Worm (Caenorhabditis elegans) whole organism, late embryonic: ENCODE results near the gene T21B6.3.

Experiments used
- C38D4.7 ChIP-seq: fragments of 200-800 bp; sonication (Bioruptor generic); optimal IDR thresholded peaks from 2 replicates; lab custom pipeline; 2018; ENCODE audit warnings: mild to moderate bottlenecking, missing genetic modification characterization, moderate library complexity, missing compliant biosample characterization
- F13H6.1 ChIP-seq: sonication (generic microtip); optimal IDR thresholded peaks from 2 replicates; lab custom pipeline; 2016; ENCODE audit warnings: missing genetic modification characterization, missing compliant biosample characterization
- K09A11.1 ChIP-seq: sonication (generic microtip); optimal IDR thresholded peaks from 2 replicates; lab custom pipeline; 2017; ENCODE audit warnings: antibody characterized with exemption, mild to moderate bottlenecking, missing genetic modification characterization, missing compliant biosample characterization; ENCODE audit not compliant: insufficient read depth
- Y22D7AL.16 ChIP-seq: sonication (generic microtip); optimal IDR thresholded peaks from 2 replicates; lab custom pipeline; 2016; ENCODE audit warnings: missing genetic modification characterization, missing compliant biosample characterization
- ceh-14 ChIP-seq: sonication (generic microtip); optimal IDR thresholded peaks from 2 replicates; lab custom pipeline; 2016; ENCODE audit warnings: missing genotype, missing genetic modification characterization, missing compliant biosample characterization
- ceh-18 ChIP-seq: sonication (generic microtip); optimal IDR thresholded peaks from 2 replicates; lab custom pipeline; 2016; ENCODE audit warnings: missing genetic modification characterization, missing compliant biosample characterization
- ceh-2 ChIP-seq: sonication (generic microtip); optimal IDR thresholded peaks from 2 replicates; lab custom pipeline; 2016; ENCODE audit warnings: missing genotype, missing genetic modification characterization, missing compliant biosample characterization
- ceh-30 ChIP-seq: fragments of 150-350 bp; optimal IDR thresholded peaks from 2 replicates; lab custom pipeline; 2014; ENCODE audit warnings: missing biosample characterization, missing genetic modification characterization
- ceh-34 ChIP-seq: sonication (generic microtip); optimal IDR thresholded peaks from 2 replicates; lab custom pipeline; 2016; ENCODE audit warnings: mild to moderate bottlenecking, missing genetic modification characterization, missing compliant biosample characterization
- ceh-45 ChIP-seq: fragments of 200-800 bp; sonication (Bioruptor generic); IDR thresholded peaks from 2 replicates; pipeline ENCODE4 v1.3.6; 2022; ENCODE audit warnings: missing genetic modification reagents, missing genetic modification characterization, missing compliant biosample characterization
- ceh-9 ChIP-seq: sonication (generic microtip); optimal IDR thresholded peaks from 2 replicates; lab custom pipeline; 2016; ENCODE audit warnings: mild to moderate bottlenecking, missing genetic modification characterization, inconsistent platforms, missing compliant biosample characterization
- che-1 ChIP-seq: sonication (generic microtip); optimal IDR thresholded peaks from 2 replicates; lab custom pipeline; 2016; ENCODE audit warnings: mild to moderate bottlenecking, missing genetic modification characterization, missing compliant biosample characterization
- dmd-4 ChIP-seq: sonication (generic microtip); optimal IDR thresholded peaks from 2 replicates; lab custom pipeline; 2016; ENCODE audit warnings: borderline replicate concordance, missing genetic modification characterization, missing compliant biosample characterization
- dve-1 ChIP-seq: sonication (generic microtip); optimal IDR thresholded peaks from 2 replicates; lab custom pipeline; 2017; ENCODE audit warnings: antibody characterized with exemption, mild to moderate bottlenecking, missing genetic modification characterization, missing compliant biosample characterization
- elt-2 ChIP-seq: sonication (generic microtip); optimal IDR thresholded peaks from 2 replicates; lab custom pipeline; 2016; ENCODE audit warnings: missing genetic modification reagents, missing genetic modification characterization, missing compliant biosample characterization
- elt-4 ChIP-seq: sonication (generic microtip); optimal IDR thresholded peaks from 2 replicates; lab custom pipeline; 2016; ENCODE audit warnings: missing genetic modification characterization, missing compliant biosample characterization
- ets-4 ChIP-seq: sonication (generic microtip); optimal IDR thresholded peaks from 2 replicates; lab custom pipeline; 2016; ENCODE audit warnings: missing genetic modification characterization, missing compliant biosample characterization
- fkh-10 ChIP-seq: fragments of 150-350 bp; optimal IDR thresholded peaks from 2 replicates; lab custom pipeline; 2014; ENCODE audit warnings: missing biosample characterization, missing genetic modification reagents, missing genetic modification characterization
- gmeb-2 ChIP-seq: sonication (generic microtip); optimal IDR thresholded peaks from 2 replicates; lab custom pipeline; 2016; ENCODE audit warnings: missing genetic modification characterization, inconsistent platforms, missing compliant biosample characterization
- hlh-15 ChIP-seq: sonication (generic microtip); optimal IDR thresholded peaks from 2 replicates; lab custom pipeline; 2016; ENCODE audit warnings: missing genetic modification characterization, missing compliant biosample characterization
- hlh-6 ChIP-seq: sonication (generic microtip); optimal IDR thresholded peaks from 2 replicates; lab custom pipeline; 2016; ENCODE audit warnings: missing genotype, missing genetic modification characterization, missing compliant biosample characterization
- lim-6 ChIP-seq: sonication (generic microtip); optimal IDR thresholded peaks from 2 replicates; lab custom pipeline; 2016; ENCODE audit warnings: missing genetic modification characterization, missing compliant biosample characterization
- nfya-1 ChIP-seq: sonication (generic microtip); optimal IDR thresholded peaks from 2 replicates; lab custom pipeline; 2017; ENCODE audit warnings: missing genetic modification characterization, mild to moderate bottlenecking, missing compliant biosample characterization, antibody characterized with exemption, moderate library complexity
- npax-4 ChIP-seq: sonication (generic microtip); optimal IDR thresholded peaks from 2 replicates; lab custom pipeline; 2016; ENCODE audit warnings: missing genetic modification characterization, missing compliant biosample characterization
- pag-3 ChIP-seq: sonication (generic microtip); optimal IDR thresholded peaks from 2 replicates; lab custom pipeline; 2016; ENCODE audit warnings: missing compliant biosample characterization, missing genetic modification characterization, borderline replicate concordance
- pat-9 ChIP-seq: fragments of 200-800 bp; sonication (Bioruptor generic); optimal IDR thresholded peaks from 2 replicates; lab custom pipeline; 2018; ENCODE audit warnings: mild to moderate bottlenecking, missing genetic modification characterization, moderate library complexity, missing compliant biosample characterization
- pax-1 ChIP-seq: fragments of 150-350 bp; optimal IDR thresholded peaks from 2 replicates; lab custom pipeline; 2014; ENCODE audit warnings: missing biosample characterization, missing genetic modification characterization
- pros-1 ChIP-seq: fragments of 150-350 bp; optimal IDR thresholded peaks from 2 replicates; lab custom pipeline; 2014; ENCODE audit warnings: missing biosample characterization, missing genetic modification reagents, missing genetic modification characterization
- ref-2 ChIP-seq: sonication (generic microtip); optimal IDR thresholded peaks from 2 replicates; lab custom pipeline; 2016; ENCODE audit warnings: missing genetic modification characterization, missing compliant biosample characterization
- rnt-1 ChIP-seq: sonication (generic microtip); optimal IDR thresholded peaks from 2 replicates; lab custom pipeline; 2016; ENCODE audit warnings: missing genetic modification characterization, missing compliant biosample characterization
- sdc-2 ChIP-seq: sonication (generic microtip); optimal IDR thresholded peaks from 2 replicates; lab custom pipeline; 2016; ENCODE audit warnings: missing genotype, missing genetic modification characterization, missing compliant biosample characterization
- sox-4 ChIP-seq: sonication (generic microtip); optimal IDR thresholded peaks from 2 replicates; lab custom pipeline; 2017; ENCODE audit warnings: mild to moderate bottlenecking, missing genetic modification characterization, inconsistent platforms, missing compliant biosample characterization
- tbx-7 ChIP-seq: sonication (generic microtip); optimal IDR thresholded peaks from 2 replicates; lab custom pipeline; 2016; ENCODE audit warnings: missing genotype, missing genetic modification characterization, missing compliant biosample characterization
- unc-3 ChIP-seq, 2 experiments: fragments of 200-800 bp in 1 of 2; sonication (Bioruptor generic) in 1 of 2; sonication (generic microtip) in 1 of 2; conservative IDR thresholded peaks in 1 of 2; optimal IDR thresholded peaks in 1 of 2; 2 replicates each; pipeline versions ENCODE4 v1.3.6 to Lab custom; 2016 to 2022; ENCODE audit warnings: missing compliant biosample characterization in 2 of 2, missing genetic modification characterization in 2 of 2, missing genetic modification reagents in 1 of 2
- unc-42 ChIP-seq: sonication (generic microtip); optimal IDR thresholded peaks from 2 replicates; lab custom pipeline; 2016; ENCODE audit warnings: missing genotype, missing genetic modification characterization, missing compliant biosample characterization
- unc-55 ChIP-seq: sonication (generic microtip); optimal IDR thresholded peaks from 2 replicates; lab custom pipeline; 2017; ENCODE audit warnings: missing biosample characterization, missing genetic modification reagents, missing genetic modification characterization
- unc-86 ChIP-seq: sonication (generic microtip); optimal IDR thresholded peaks from 2 replicates; lab custom pipeline; 2016; ENCODE audit warnings: missing genetic modification characterization, missing compliant biosample characterization
- zip-5 ChIP-seq: sonication (generic microtip); optimal IDR thresholded peaks from 2 replicates; lab custom pipeline; 2016; ENCODE audit warnings: missing genetic modification characterization, missing compliant biosample characterization

T21B6.3 gene

DNA sequence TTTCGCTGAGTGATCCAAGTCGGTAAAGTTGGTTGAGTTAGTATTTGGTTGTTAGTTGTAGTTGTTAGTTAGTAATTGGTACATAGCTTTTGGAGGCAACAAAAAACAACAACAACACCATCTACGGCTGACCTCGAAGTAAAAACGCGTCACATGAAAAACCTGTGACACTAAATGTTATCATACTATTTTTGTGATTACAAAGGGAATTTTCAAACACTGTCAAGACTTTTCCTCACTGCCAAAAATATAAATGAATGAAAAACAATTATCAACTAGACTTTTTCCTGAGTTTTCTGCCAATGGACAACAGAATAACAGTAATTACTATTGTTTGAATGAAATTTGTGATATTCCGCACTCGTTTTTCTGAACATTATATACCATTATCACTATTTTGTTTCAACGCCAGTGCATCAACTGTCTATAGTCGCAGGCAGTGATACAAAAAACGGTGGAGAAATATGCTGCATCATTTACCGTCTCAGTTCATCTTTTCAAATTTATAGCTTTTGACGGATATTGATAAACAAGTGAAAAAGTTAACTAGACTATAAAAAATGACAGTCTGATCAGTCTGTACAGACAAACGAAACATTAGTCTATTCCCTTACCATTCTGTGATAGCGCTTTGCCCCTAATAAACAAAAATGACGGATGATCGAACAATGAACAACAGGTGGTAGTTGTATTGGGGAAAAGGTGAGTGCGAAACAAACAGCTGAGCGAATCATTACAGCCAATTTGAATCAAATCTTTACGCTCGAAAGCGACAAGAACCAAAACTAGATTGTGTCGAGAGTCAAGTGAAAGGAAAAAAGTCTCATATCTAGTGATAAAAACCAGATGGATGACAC, 34.1 kb downstream of the T21B6.3 start:
- TF ChIP-seq hlh-6 (no peak), K09A11.1 (no peak), gmeb-2 (tag; lab: Kevin White, UChicago) (no peak), ets-4 (tag; lab: Kevin White, UChicago) (no peak)

DNA sequence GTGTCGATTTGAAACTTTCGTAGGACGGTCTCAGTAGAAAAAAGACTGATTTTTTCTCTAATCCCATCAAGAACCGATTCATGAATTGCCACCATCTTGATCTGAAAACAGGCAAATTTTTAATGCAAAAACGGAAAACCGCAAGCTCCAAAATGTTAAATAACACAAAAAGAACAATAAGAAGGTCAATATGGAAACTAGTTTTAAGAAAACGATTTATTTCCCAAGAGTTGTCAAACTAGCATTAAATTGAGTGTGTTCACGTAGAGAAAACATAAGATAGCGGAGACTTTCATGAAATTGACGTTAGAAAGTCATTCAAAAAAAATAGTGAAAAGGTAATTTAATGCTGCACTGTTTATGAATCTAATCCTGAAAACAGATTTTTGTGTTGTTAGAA, 34.8 kb downstream of the T21B6.3 start, which contains the start of gene F47B10.9:
TSS of gene F47B10.9 (minus strand) at position 101 of the 400 bp plus-strand sequence.
- TF ChIP-seq Y22D7AL.16 (tag; lab: Kevin White, UChicago) (no peak), ref-2 (tag; lab: Kevin White, UChicago) (no peak), ceh-45 (GFP tag; lab: Robert Waterston, UW) (no peak), unc-42 (tag; lab: Kevin White, UChicago) (no peak), unc-3 (GFP tag; conservative IDR thresholded peaks at IDR 0.05; lab: Robert Waterston, UW) (no peak), unc-3 (tag; optimal IDR thresholded peaks at IDR 0.05; lab: Kevin White, UChicago) (no peak), npax-4 (tag; lab: Kevin White, UChicago) (no peak)
- TF ChIP-seq, all 69 proteins: peak for 0

DNA sequence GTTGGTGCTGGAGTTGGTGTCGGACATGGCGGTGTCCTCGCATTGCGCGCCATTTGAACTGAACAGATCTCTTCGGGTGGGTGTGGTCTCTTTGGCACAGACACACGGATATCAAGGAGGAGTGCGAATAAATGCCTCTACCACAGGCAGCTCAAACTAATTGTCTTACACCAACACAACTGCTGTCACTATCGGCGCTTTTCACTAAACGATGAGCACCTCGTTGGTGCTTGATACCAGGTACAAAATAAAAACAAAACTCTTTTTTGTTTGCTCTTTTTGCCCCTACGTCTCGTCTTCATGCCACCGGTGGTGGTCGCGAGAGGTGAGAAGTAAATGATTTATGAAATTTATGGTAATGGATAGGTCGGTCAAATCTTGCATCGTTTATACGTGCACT, 38.0 kb downstream of the T21B6.3 start, which contains the start of gene F47B10.8:
TSS of gene F47B10.8 (minus strand) at position 101 of the 400 bp plus-strand sequence.
- TF ChIP-seq ceh-45 (GFP tag; lab: Robert Waterston, UW) (no peak), ceh-30 (tag; lab: Kevin White, UChicago) (no peak), elt-4 (tag; lab: Kevin White, UChicago) (no peak), elt-2 (no peak), K09A11.1 (no peak), ceh-18 (no peak), zip-5 (tag; lab: Kevin White, UChicago) (no peak), dmd-4 (tag; lab: Kevin White, UChicago) (no peak), ref-2 (tag; lab: Kevin White, UChicago) (no peak)
- TF ChIP-seq, all 69 proteins: peak for 0

DNA sequence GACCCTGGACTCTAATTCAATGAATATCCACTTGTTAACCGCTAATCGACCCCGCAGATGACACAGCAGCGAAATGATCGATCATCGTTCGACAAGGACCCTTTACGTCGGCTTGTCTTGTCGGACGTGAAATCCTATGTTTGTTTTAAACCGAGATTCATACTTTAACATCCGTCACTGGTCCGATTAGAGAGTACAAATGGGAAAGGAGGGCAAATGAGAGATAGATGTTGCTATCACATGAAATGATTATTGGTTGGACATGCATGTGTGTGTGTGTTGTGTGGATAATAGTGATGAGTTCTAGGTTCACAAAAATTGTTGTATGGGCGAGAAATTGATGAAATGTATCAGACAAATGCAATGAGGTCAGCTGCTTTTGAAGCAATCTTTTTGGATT, 39.1 kb downstream of the T21B6.3 start:
- TF ChIP-seq nfya-1 (tag; lab: Kevin White, UChicago) (no peak), pag-3 (tag; lab: Kevin White, UChicago) (no peak), ceh-14 (tag; lab: Kevin White, UChicago) (no peak), unc-55 (GFP tag; lab: Kevin White, UChicago) (peak; percentile 55), ceh-30 (tag; lab: Kevin White, UChicago) (no peak), elt-4 (tag; lab: Kevin White, UChicago) (no peak), dve-1 (tag; lab: Kevin White, UChicago) (no peak), ets-4 (tag; lab: Kevin White, UChicago) (no peak)

DNA sequence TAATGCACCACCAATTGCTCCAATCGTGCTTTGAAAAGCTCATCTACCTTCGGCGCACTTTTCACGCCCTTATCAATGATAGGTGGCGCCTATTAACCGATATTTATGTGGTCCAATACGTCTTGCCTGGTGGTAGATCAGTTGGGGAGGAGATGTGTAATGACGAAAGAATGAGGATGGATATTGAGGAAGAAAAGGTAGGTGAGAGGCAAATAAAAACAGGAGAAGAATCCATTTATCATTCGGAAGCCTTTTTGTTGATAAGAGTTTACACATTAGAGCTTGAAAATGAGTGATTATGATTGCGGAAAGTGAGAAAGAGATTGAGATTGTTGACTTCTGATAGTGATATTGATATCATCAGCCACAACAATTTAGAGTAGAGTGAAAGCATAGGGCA, 41.3 kb downstream of the T21B6.3 start:
- TF ChIP-seq lim-6 = no peak
- TF ChIP-seq che-1 (tag; lab: Kevin White, UChicago) = no peak
- no peak for TF ChIP-seq nfya-1 (tag; lab: Kevin White, UChicago)
- TF ChIP-seq rnt-1 (tag; lab: Kevin White, UChicago) = no peak
- TF ChIP-seq C38D4.7 (GFP tag; lab: Kevin White, UChicago) = no peak
- TF ChIP-seq ceh-9 (tag; lab: Kevin White, UChicago) = no peak
- no peak for TF ChIP-seq pag-3 (tag; lab: Kevin White, UChicago)
- TF ChIP-seq pat-9 (tag; lab: Kevin White, UChicago) = no peak
- TF ChIP-seq unc-86 (tag; lab: Kevin White, UChicago) = no peak
- no peak for TF ChIP-seq sox-4 (tag; lab: Kevin White, UChicago)
- no peak for TF ChIP-seq sdc-2 (tag; lab: Kevin White, UChicago)
- no peak for TF ChIP-seq F13H6.1 (tag; lab: Kevin White, UChicago)
- no peak for TF ChIP-seq pros-1 (tag; lab: Kevin White, UChicago)
- no peak for TF ChIP-seq hlh-15
- TF ChIP-seq ceh-34 (tag; lab: Kevin White, UChicago) = no peak
- TF ChIP-seq ref-2 (tag; lab: Kevin White, UChicago) = no peak
- TF ChIP-seq pax-1 (tag; lab: Kevin White, UChicago) = no peak
- no peak for TF ChIP-seq ceh-2 (tag; lab: Kevin White, UChicago)
- no peak for TF ChIP-seq fkh-10
- TF ChIP-seq tbx-7 (tag; lab: Kevin White, UChicago) = no peak
